Fruit fly (Drosophila melanogaster) whole organism, prepupa: ENCODE results near the gene ry.

Source experiments
- Blimp-1 ChIP-seq: fragments of 200-800 bp; sonication (Bioruptor generic); optimal IDR thresholded peaks from 3 replicates; lab custom pipeline; 2017; ENCODE audit warnings: missing biosample characterization, missing genetic modification characterization, mild to moderate bottlenecking, moderate library complexity, missing genetic modification reagents
- CG10631 ChIP-seq: fragments of 200-800 bp; sonication (Bioruptor generic); optimal IDR thresholded peaks from 2 replicates; lab custom pipeline; 2016; ENCODE audit warnings: missing biosample characterization, missing genetic modification characterization
- CG10669 ChIP-seq: fragments of 200-800 bp; sonication (Bioruptor generic); optimal IDR thresholded peaks from 3 replicates; lab custom pipeline; 2018; ENCODE audit warnings: missing biosample characterization, mild to moderate bottlenecking, missing genetic modification characterization, moderate library complexity
- CG11294 ChIP-seq: fragments of 200-800 bp; sonication (Bioruptor generic); IDR thresholded peaks from 2 replicates; pipeline ENCODE4 v1.3.6; 2022; ENCODE audit warnings: missing biosample characterization, missing genetic modification characterization
- CG11902 ChIP-seq: fragments of 200-800 bp; sonication (Bioruptor generic); optimal IDR thresholded peaks from 3 replicates; lab custom pipeline; 2016; ENCODE audit warnings: missing biosample characterization, missing genetic modification characterization
- CG15336 ChIP-seq: fragments of 200-800 bp; sonication (Bioruptor generic); IDR thresholded peaks from 2 replicates; pipeline ENCODE4 v1.3.6; 2022; ENCODE audit warnings: missing biosample characterization, missing genetic modification characterization
- CG1621 ChIP-seq: fragments of 200-800 bp; sonication (Bioruptor generic); optimal IDR thresholded peaks from 3 replicates; lab custom pipeline; 2018; ENCODE audit warnings: missing biosample characterization, mild to moderate bottlenecking, missing genetic modification characterization
- CG3032 ChIP-seq: fragments of 200-800 bp; optimal IDR thresholded peaks from 2 replicates; lab custom pipeline; 2019; ENCODE audit warnings: missing biosample characterization, mild to moderate bottlenecking, missing genetic modification characterization, moderate library complexity
- CG31627 ChIP-seq: fragments of 200-800 bp; sonication (Bioruptor generic); optimal IDR thresholded peaks from 3 replicates; lab custom pipeline; 2016; ENCODE audit warnings: missing biosample characterization, missing genetic modification characterization
- CG32006 ChIP-seq: fragments of 200-800 bp; sonication (Bioruptor generic); optimal IDR thresholded peaks from 3 replicates; lab custom pipeline; 2017; ENCODE audit warnings: missing biosample characterization, mild to moderate bottlenecking, missing genetic modification characterization
- CG34406 ChIP-seq: fragments of 200-800 bp; sonication (Bioruptor generic); optimal IDR thresholded peaks from 3 replicates; lab custom pipeline; 2016; ENCODE audit warnings: missing biosample characterization, missing genetic modification characterization
- CG6163 ChIP-seq: fragments of 200-800 bp; sonication (Bioruptor generic); IDR thresholded peaks from 3 replicates; pipeline ENCODE4 v1.3.6; 2022; ENCODE audit warnings: missing biosample characterization, missing genetic modification characterization
- CG6276 ChIP-seq: fragments of 200-800 bp; sonication (Bioruptor generic); optimal IDR thresholded peaks from 2 replicates; lab custom pipeline; 2017; ENCODE audit warnings: missing biosample characterization, mild to moderate bottlenecking, missing genetic modification characterization
- CG7368 ChIP-seq: fragments of 200-800 bp; sonication (Bioruptor generic); optimal IDR thresholded peaks from 3 replicates; lab custom pipeline; 2016; ENCODE audit warnings: missing biosample characterization, missing genetic modification characterization
- CG8119 ChIP-seq: fragments of 200-800 bp; sonication (Bioruptor generic); IDR thresholded peaks from 3 replicates; pipeline ENCODE4 v1.3.6; 2022; ENCODE audit warnings: missing biosample characterization, missing genetic modification characterization
- CG8319 ChIP-seq: fragments of 200-800 bp; sonication (Bioruptor generic); optimal IDR thresholded peaks from 3 replicates; lab custom pipeline; 2016; ENCODE audit warnings: missing biosample characterization, missing genetic modification characterization
- CG8632 ChIP-seq: fragments of 200-800 bp; sonication (Bioruptor generic); optimal IDR thresholded peaks from 3 replicates; lab custom pipeline; 2016; ENCODE audit warnings: missing biosample characterization, missing genetic modification characterization
- CG9139 ChIP-seq: fragments of 200-800 bp; sonication (Bioruptor generic); optimal IDR thresholded peaks from 3 replicates; lab custom pipeline; 2017; ENCODE audit warnings: missing biosample characterization, mild to moderate bottlenecking, missing genetic modification characterization
- Eip75B ChIP-seq: fragments of 200-800 bp; sonication (Bioruptor generic); optimal IDR thresholded peaks from 3 replicates; lab custom pipeline; 2016; ENCODE audit warnings: missing biosample characterization, missing genetic modification characterization
- Eip78C ChIP-seq: fragments of 200-800 bp; sonication (Bioruptor generic); peaks from one replicate; lab custom pipeline; 2016; ENCODE audit warnings: missing biosample characterization, missing genetic modification characterization
- Ets21C ChIP-seq: fragments of 200-800 bp; sonication (Bioruptor generic); optimal IDR thresholded peaks from 3 replicates; lab custom pipeline; 2016; ENCODE audit warnings: missing biosample characterization, missing genetic modification characterization
- Ets96B ChIP-seq: fragments of 200-800 bp; optimal IDR thresholded peaks from 2 replicates; lab custom pipeline; 2019; ENCODE audit warnings: missing biosample characterization, mild to moderate bottlenecking, missing genetic modification characterization, moderate library complexity
- Gug ChIP-seq: fragments of 200-800 bp; sonication (Bioruptor generic); IDR thresholded peaks from 2 replicates; pipeline ENCODE4 v1.3.6; 2022; ENCODE audit warnings: missing biosample characterization, missing genetic modification characterization
- Hr39 ChIP-seq: fragments of 200-800 bp; sonication (Bioruptor generic); optimal IDR thresholded peaks from 2 replicates; lab custom pipeline; 2016; ENCODE audit warnings: missing biosample characterization, missing genetic modification characterization
- Met ChIP-seq: fragments of 200-800 bp; sonication (Bioruptor generic); optimal IDR thresholded peaks from 3 replicates; lab custom pipeline; 2016; ENCODE audit warnings: missing biosample characterization, missing genetic modification characterization
- OdsH ChIP-seq: fragments of 200-800 bp; sonication (Bioruptor generic); optimal IDR thresholded peaks from 3 replicates; lab custom pipeline; 2016; ENCODE audit warnings: missing biosample characterization, missing genetic modification characterization
- Smox ChIP-seq: fragments of 200-800 bp; sonication (Bioruptor generic); optimal IDR thresholded peaks from 3 replicates; lab custom pipeline; 2016; ENCODE audit warnings: missing biosample characterization, missing genetic modification characterization
- Sox102F ChIP-seq: fragments of 200-800 bp; sonication (Bioruptor generic); optimal IDR thresholded peaks from 2 replicates; lab custom pipeline; 2016; ENCODE audit warnings: missing biosample characterization, mild to moderate bottlenecking, missing genetic modification characterization
- achi ChIP-seq: fragments of 200-800 bp; sonication (Bioruptor generic); optimal IDR thresholded peaks from 3 replicates; lab custom pipeline; 2016; ENCODE audit warnings: missing biosample characterization, missing genetic modification characterization
- cyc ChIP-seq: fragments of 200-800 bp; sonication (Bioruptor generic); optimal IDR thresholded peaks from 3 replicates; lab custom pipeline; 2016; ENCODE audit warnings: missing biosample characterization, missing genetic modification characterization
- dac ChIP-seq: fragments of 200-800 bp; sonication (Bioruptor generic); optimal IDR thresholded peaks from 2 replicates; lab custom pipeline; 2017; ENCODE audit warnings: missing biosample characterization, mild to moderate bottlenecking, missing genetic modification characterization
- esn ChIP-seq: fragments of 200-800 bp; sonication (Bioruptor generic); optimal IDR thresholded peaks from 2 replicates; lab custom pipeline; 2016; ENCODE audit warnings: missing biosample characterization, mild to moderate bottlenecking, missing genetic modification characterization, moderate library complexity
- fkh ChIP-seq: fragments of 200-800 bp; sonication (Bioruptor generic); optimal IDR thresholded peaks from 3 replicates; lab custom pipeline; 2017; ENCODE audit warnings: missing biosample characterization, mild to moderate bottlenecking, missing genetic modification characterization, moderate library complexity
- lz ChIP-seq: fragments of 200-800 bp; sonication (Bioruptor generic); optimal IDR thresholded peaks from 3 replicates; lab custom pipeline; 2016; ENCODE audit warnings: missing biosample characterization, missing genetic modification characterization
- net ChIP-seq: fragments of 200-800 bp; sonication (Bioruptor generic); optimal IDR thresholded peaks from 3 replicates; lab custom pipeline; 2016; ENCODE audit warnings: missing biosample characterization, missing genetic modification characterization
- pdm3 ChIP-seq: fragments of 200-800 bp; sonication (Bioruptor generic); optimal IDR thresholded peaks from 3 replicates; lab custom pipeline; 2016; ENCODE audit warnings: missing biosample characterization, missing genetic modification characterization
- salr ChIP-seq, 2 experiments: fragments of 200-800 bp; sonication (Bioruptor generic); optimal IDR thresholded peaks; 3 replicates each; lab custom pipeline; 2016 to 2018; ENCODE audit warnings: missing biosample characterization in 2 of 2, missing genetic modification characterization in 2 of 2, mild to moderate bottlenecking in 1 of 2
- spab ChIP-seq: fragments of 200-800 bp; sonication (Bioruptor generic); optimal IDR thresholded peaks from 2 replicates; lab custom pipeline; 2017; ENCODE audit warnings: missing biosample characterization, mild to moderate bottlenecking, missing genetic modification characterization, missing genetic modification reagents
- ss ChIP-seq, 2 experiments: fragments of 200-800 bp; sonication (Bioruptor generic); optimal IDR thresholded peaks; 2 replicates in 1 of 2; 3 replicates in 1 of 2; lab custom pipeline; 2017 to 2018; ENCODE audit warnings: mild to moderate bottlenecking in 2 of 2, missing biosample characterization in 2 of 2, missing genetic modification characterization in 2 of 2, moderate library complexity in 1 of 2
- svp ChIP-seq: fragments of 200-800 bp; sonication (Bioruptor generic); peaks from one replicate; lab custom pipeline; 2016; ENCODE audit warnings: missing biosample characterization, missing genetic modification characterization
- topi ChIP-seq: fragments of 200-800 bp; sonication (Bioruptor generic); optimal IDR thresholded peaks from 3 replicates; lab custom pipeline; 2016; ENCODE audit warnings: missing biosample characterization, missing genetic modification characterization
- vri ChIP-seq: fragments of 200-800 bp; sonication (Bioruptor generic); optimal IDR thresholded peaks from 3 replicates; lab custom pipeline; 2016; ENCODE audit warnings: missing biosample characterization, mild to moderate bottlenecking, missing genetic modification characterization

ry gene

DNA sequence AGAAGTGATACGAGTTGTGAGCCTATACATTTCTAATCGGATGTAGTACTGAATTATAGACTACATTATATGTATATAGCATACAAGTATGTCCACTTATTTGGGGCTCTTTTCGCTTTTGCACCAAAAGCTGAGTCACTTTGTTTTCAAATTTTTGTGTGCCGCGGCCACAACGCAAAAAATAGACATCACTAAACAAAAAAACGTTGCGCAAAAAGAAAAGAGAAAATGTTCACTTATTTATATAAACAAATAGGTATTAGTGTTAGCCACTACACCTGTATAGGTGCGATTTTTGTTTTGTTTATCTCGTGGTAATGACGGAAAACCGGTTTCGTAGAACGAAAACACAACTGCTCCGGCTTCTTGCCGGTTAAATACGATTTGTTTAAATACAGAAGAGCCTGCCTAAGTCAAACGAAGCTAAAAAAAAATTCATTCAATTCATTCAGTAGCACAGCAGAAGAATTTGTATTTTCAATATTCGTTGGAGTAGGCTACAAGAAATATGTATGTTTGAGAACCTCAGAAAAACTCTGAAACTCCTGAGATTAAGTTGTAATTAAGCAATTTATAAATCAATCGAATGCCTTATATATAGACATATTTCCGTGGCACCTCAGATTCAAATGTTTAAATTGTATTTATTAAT is 49.2 kb upstream of the ry start (continued):
- TF ChIP-seq esn (GFP tag; lab: Kevin White, UChicago) (no peak), topi (GFP tag; lab: Kevin White, UChicago) (no peak), CG15336 (GFP tag; lab: Robert Waterston, UW) (peak; percentile 41; the same call in 1 of the 2 replicates), CG32006 (GFP tag; lab: Kevin White, UChicago) (no peak), CG10669 (GFP tag; lab: Kevin White, UChicago) (no peak), CG7368 (GFP tag; lab: Kevin White, UChicago) (no peak), CG8632 (no peak), CG1621 (tag; lab: Kevin White, UChicago) (no peak)
- TF ChIP-seq, all 60 proteins: peak for 6

DNA sequence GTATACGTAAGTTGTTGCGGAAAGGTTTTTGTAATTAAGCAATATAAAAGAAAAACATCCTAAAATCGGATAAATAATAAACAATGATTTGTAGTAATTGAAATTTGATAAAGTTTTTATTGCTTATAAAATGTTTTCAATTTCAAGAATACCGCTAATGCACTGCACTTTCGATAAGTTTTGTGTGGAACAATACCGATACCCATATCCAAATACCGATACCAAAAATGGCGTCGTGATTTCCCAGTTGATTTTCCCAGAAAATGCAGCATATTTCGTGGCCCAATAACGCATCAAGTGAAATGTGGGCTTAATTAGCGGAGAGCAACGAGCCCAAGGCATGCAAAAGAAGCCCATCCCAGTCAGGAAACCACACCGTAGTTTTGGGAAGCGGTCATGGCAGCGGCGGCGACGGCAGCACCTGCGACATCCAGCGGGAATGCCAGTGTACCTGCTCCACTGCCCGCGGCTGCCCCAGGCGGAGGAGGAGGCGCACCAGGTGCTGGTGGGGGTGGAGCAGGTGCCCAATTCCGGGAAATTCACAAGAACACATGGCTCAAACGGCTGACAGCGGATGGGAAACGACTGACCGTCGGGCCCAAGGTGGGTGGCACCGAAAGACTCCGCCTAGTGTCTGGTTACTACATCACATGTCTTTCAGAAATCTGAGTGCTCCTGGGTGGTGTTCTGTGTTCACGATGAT is 46.3 kb upstream of the ry start, which contains the start of gene CG31342:
CG31342 (plus strand) TSS at position 214 of the 703 bp plus-strand sequence.
- TF ChIP-seq Met (GFP tag; lab: Kevin White, UChicago) (no peak), lz (GFP tag; lab: Kevin White, UChicago) (no peak), Blimp-1 (GFP tag; lab: Kevin White, UChicago) (no peak), cyc (GFP tag; lab: Kevin White, UChicago) (peak; percentile 1), CG11294 (no peak), Hr39 (GFP tag; lab: Kevin White, UChicago) (no peak), esn (GFP tag; lab: Kevin White, UChicago) (peak; percentile 52), CG8319 (GFP tag; lab: Kevin White, UChicago) (no peak), ss (GFP tag; optimal IDR thresholded peaks at IDR 0.05; lab: Kevin White, UChicago) (no peak), svp (GFP tag; lab: Kevin White, UChicago) (peak; percentile 48), Sox102F (no peak), CG11902 (GFP tag; lab: Kevin White, UChicago) (no peak), achi (no peak), net (GFP tag; lab: Kevin White, UChicago) (no peak), Gug (no peak), fkh (GFP tag; lab: Kevin White, UChicago) (no peak), spab (GFP tag; lab: Kevin White, UChicago) (no peak), CG9139 (GFP tag; lab: Kevin White, UChicago) (no peak), salr (GFP tag; optimal IDR thresholded peaks at IDR 0.05; lab: Kevin White, UChicago) (no peak), CG15336 (GFP tag; lab: Robert Waterston, UW) (peak; percentile 67), CG10631 (GFP tag; lab: Kevin White, UChicago) (no peak), Eip75B (GFP tag; lab: Kevin White, UChicago) (no peak), CG8119 (peak; percentile 41; the same call in 2 of the 3 replicates), CG3032 (tag; lab: Kevin White, UChicago) (peak; percentile 57), CG31627 (GFP tag; lab: Kevin White, UChicago) (no peak), Ets21C (GFP tag; lab: Kevin White, UChicago) (no peak), vri (GFP tag; lab: Kevin White, UChicago) (no peak), CG7368 (GFP tag; lab: Kevin White, UChicago) (no peak), dac (GFP tag; lab: Kevin White, UChicago) (no peak), pdm3 (GFP tag; lab: Kevin White, UChicago) (no peak)

DNA sequence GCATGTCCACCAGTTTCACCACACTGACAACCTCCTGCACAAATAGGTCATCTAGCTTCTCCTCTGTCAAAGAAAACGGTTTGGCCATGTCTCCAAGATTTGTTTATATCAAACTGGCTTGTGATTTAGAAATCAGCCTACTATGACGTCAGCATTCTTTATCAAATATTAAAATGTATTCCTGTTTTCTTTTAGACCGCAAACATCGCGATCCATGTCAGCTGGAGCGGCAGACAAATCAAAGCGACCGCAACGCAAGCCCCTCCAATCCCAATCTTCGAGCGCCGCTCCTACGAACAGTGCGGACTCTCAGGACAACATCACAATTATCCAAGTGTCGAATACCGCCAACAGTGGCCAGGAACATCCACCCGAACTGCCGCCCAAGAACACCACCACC is 43.9 kb upstream of the ry start, which contains the start of gene CG14383:
CG14383 (minus strand) TSS at position 101 of the 400 bp plus-strand sequence.
- TF ChIP-seq OdsH (GFP tag; lab: Kevin White, UChicago), result no peak
- no peak for TF ChIP-seq Eip78C (GFP tag; lab: Kevin White, UChicago)
- TF ChIP-seq net (GFP tag; lab: Kevin White, UChicago), result no peak
- no peak for TF ChIP-seq Gug
- TF ChIP-seq CG8632, result no peak
- TF ChIP-seq Smox, result no peak
- no peak for TF ChIP-seq Ets21C (GFP tag; lab: Kevin White, UChicago)
- no peak for TF ChIP-seq CG6276 (GFP tag; lab: Kevin White, UChicago)
- no peak for TF ChIP-seq CG3032 (tag; lab: Kevin White, UChicago)
- TF ChIP-seq CG10669 (GFP tag; lab: Kevin White, UChicago), result no peak
- no peak for TF ChIP-seq CG34406 (GFP tag; lab: Kevin White, UChicago)
- no peak for TF ChIP-seq Hr39 (GFP tag; lab: Kevin White, UChicago)
- no peak for TF ChIP-seq fkh (GFP tag; lab: Kevin White, UChicago)
- TF ChIP-seq pdm3 (GFP tag; lab: Kevin White, UChicago), result no peak
- TF ChIP-seq Ets96B, result no peak
- TF ChIP-seq CG6163 (GFP tag; lab: Robert Waterston, UW), result no peak
